Fruit fly (Drosophila melanogaster) whole organism, embryonic: ENCODE data around the gene cav.

Experiments
- ATbp ChIP-seq: fragments of 200-800 bp; sonication (Bioruptor generic); optimal IDR thresholded peaks from 2 replicates; lab custom pipeline; 2017; ENCODE audit warnings: missing biosample characterization, mild to moderate bottlenecking, missing genetic modification characterization, missing genetic modification reagents
- CG10209 ChIP-seq: fragments of 200-800 bp; sonication (Bioruptor generic); optimal IDR thresholded peaks from 3 replicates; lab custom pipeline; 2017; ENCODE audit warnings: missing biosample characterization, mild to moderate bottlenecking, missing genetic modification characterization, missing genetic modification reagents
- CG11504 ChIP-seq: fragments of 200-800 bp; sonication (Bioruptor generic); optimal IDR thresholded peaks from 3 replicates; lab custom pipeline; 2019; ENCODE audit warnings: missing biosample characterization, mild to moderate bottlenecking, missing genetic modification characterization, moderate library complexity
- CG11696 ChIP-seq: fragments of 200-800 bp; sonication (Bioruptor generic); IDR thresholded peaks from 2 replicates; pipeline ENCODE4 v1.3.6; 2022; ENCODE audit warnings: missing biosample characterization, missing genetic modification characterization
- CG13296 ChIP-seq: fragments of 200-800 bp; sonication (Bioruptor generic); optimal IDR thresholded peaks from 3 replicates; lab custom pipeline; 2018; ENCODE audit warnings: missing biosample characterization, mild to moderate bottlenecking, missing genetic modification characterization
- CG14014 ChIP-seq: fragments of 200-800 bp; sonication (Bioruptor generic); IDR thresholded peaks from 2 replicates; pipeline ENCODE4 v1.3.6; 2022; ENCODE audit warnings: missing biosample characterization, missing genetic modification characterization
- CG15073 ChIP-seq: fragments of 200-800 bp; sonication (Bioruptor generic); optimal IDR thresholded peaks from 2 replicates; lab custom pipeline; 2016; ENCODE audit warnings: missing biosample characterization, missing genetic modification characterization
- CG15269 ChIP-seq: fragments of 200-800 bp; sonication (Bioruptor generic); optimal IDR thresholded peaks from 2 replicates; lab custom pipeline; 2018; ENCODE audit warnings: missing biosample characterization, mild to moderate bottlenecking, missing genetic modification characterization, moderate library complexity
- CG15696 ChIP-seq: fragments of 200-800 bp; sonication (Bioruptor generic); optimal IDR thresholded peaks from 2 replicates; lab custom pipeline; 2019; ENCODE audit warnings: missing biosample characterization, mild to moderate bottlenecking, missing genetic modification characterization, moderate library complexity
- CG33557 ChIP-seq: fragments of 200-800 bp; sonication (Bioruptor generic); optimal IDR thresholded peaks from 2 replicates; lab custom pipeline; 2019; ENCODE audit warnings: missing biosample characterization, mild to moderate bottlenecking, missing genetic modification characterization, moderate library complexity
- CG4360 ChIP-seq: fragments of 200-800 bp; sonication (Bioruptor generic); IDR thresholded peaks from 2 replicates; pipeline ENCODE4 v1.3.6; 2022; ENCODE audit warnings: missing biosample characterization, missing genetic modification characterization
- CG6765 ChIP-seq: fragments of 200-800 bp; sonication (Bioruptor generic); optimal IDR thresholded peaks from 3 replicates; lab custom pipeline; 2017; ENCODE audit warnings: missing biosample characterization, mild to moderate bottlenecking, missing genetic modification characterization
- CG6813 ChIP-seq: fragments of 200-800 bp; sonication (Bioruptor generic); optimal IDR thresholded peaks from 2 replicates; lab custom pipeline; 2017; ENCODE audit warnings: missing biosample characterization, missing genetic modification characterization, mild to moderate bottlenecking, moderate library complexity, missing genetic modification reagents
- CG7987 ChIP-seq: fragments of 200-800 bp; sonication (Bioruptor generic); optimal IDR thresholded peaks from 2 replicates; lab custom pipeline; 2018; ENCODE audit warnings: missing biosample characterization, mild to moderate bottlenecking, missing genetic modification characterization, moderate library complexity
- CG8089 ChIP-seq: fragments of 200-800 bp; sonication (Bioruptor generic); optimal IDR thresholded peaks from 3 replicates; lab custom pipeline; 2016; ENCODE audit warnings: missing biosample characterization, missing genetic modification characterization
- CG8478 ChIP-seq: fragments of >200 bp; optimal IDR thresholded peaks from 2 replicates; lab custom pipeline; 2018
- CG8924 ChIP-seq: fragments of 200-800 bp; optimal IDR thresholded peaks from 3 replicates; lab custom pipeline; 2019; ENCODE audit warnings: missing biosample characterization, mild to moderate bottlenecking, missing genetic modification characterization, moderate library complexity
- E2f1 ChIP-seq: fragments of 200-800 bp; sonication (Bioruptor generic); IDR thresholded peaks from 2 replicates; pipeline ENCODE4 v1.3.6; 2022; ENCODE audit warnings: missing biosample characterization, missing genetic modification characterization
- Ets97D ChIP-seq: fragments of 200-800 bp; sonication (Bioruptor generic); optimal IDR thresholded peaks from 3 replicates; lab custom pipeline; 2016; ENCODE audit warnings: missing biosample characterization, missing genetic modification characterization
- HLH54F ChIP-seq: fragments of 200-800 bp; sonication (Bioruptor generic); optimal IDR thresholded peaks from 3 replicates; lab custom pipeline; 2016; ENCODE audit warnings: missing biosample characterization, missing genetic modification characterization
- Hr78 ChIP-seq, 2 experiments: fragments of 200-800 bp in 1 of 2; fragments of >200 bp in 1 of 2; sonication (Bioruptor generic) in 1 of 2; optimal IDR thresholded peaks; 2 replicates each; lab custom pipeline; 2017 to 2019; ENCODE audit warnings: missing biosample characterization in 2 of 2, missing genetic modification characterization in 2 of 2, mild to moderate bottlenecking in 1 of 2, moderate library complexity in 1 of 2
- MESR4 ChIP-seq: fragments of 200-800 bp; sonication (Bioruptor generic); optimal IDR thresholded peaks from 2 replicates; lab custom pipeline; 2018; ENCODE audit warnings: missing biosample characterization, mild to moderate bottlenecking, missing genetic modification characterization, moderate library complexity
- Mes4 ChIP-seq: fragments of 200-800 bp; sonication (Bioruptor generic); optimal IDR thresholded peaks from 2 replicates; lab custom pipeline; 2016; ENCODE audit warnings: missing biosample characterization, missing genetic modification characterization
- Mrtf ChIP-seq: fragments of 200-800 bp; sonication (Bioruptor generic); IDR thresholded peaks from 3 replicates; pipeline ENCODE4 v1.3.6; 2022; ENCODE audit warnings: missing biosample characterization, missing genetic modification characterization
- Oli ChIP-seq: fragments of 200-800 bp; sonication (Bioruptor generic); optimal IDR thresholded peaks from 2 replicates; lab custom pipeline; 2018; ENCODE audit warnings: missing biosample characterization, mild to moderate bottlenecking, missing genetic modification characterization, moderate library complexity
- Optix ChIP-seq: fragments of 200-800 bp; sonication (Bioruptor generic); IDR thresholded peaks from 3 replicates; pipeline ENCODE4 v1.3.6; 2022; ENCODE audit warnings: missing biosample characterization, missing genetic modification characterization
- Xrp1 ChIP-seq: fragments of 200-800 bp; sonication (Bioruptor generic); IDR thresholded peaks from 2 replicates; pipeline ENCODE4 v1.3.6; 2022; ENCODE audit warnings: missing biosample characterization, missing genetic modification characterization
- caup ChIP-seq: fragments of 200-800 bp; sonication (Bioruptor generic); optimal IDR thresholded peaks from 3 replicates; lab custom pipeline; 2017; ENCODE audit warnings: missing biosample characterization, mild to moderate bottlenecking, missing genetic modification characterization, moderate library complexity; ENCODE audit not compliant: severe bottlenecking
- cg ChIP-seq: fragments of 200-800 bp; sonication (Bioruptor generic); optimal IDR thresholded peaks from 3 replicates; lab custom pipeline; 2019; ENCODE audit warnings: missing biosample characterization, mild to moderate bottlenecking, missing genetic modification characterization, moderate library complexity
- chm ChIP-seq: fragments of 200-800 bp; sonication (Bioruptor generic); IDR thresholded peaks from 2 replicates; pipeline ENCODE4 v1.3.6; 2022; ENCODE audit warnings: missing biosample characterization, missing genetic modification characterization
- ci ChIP-seq: fragments of 200-800 bp; sonication (Bioruptor generic); IDR thresholded peaks from 3 replicates; pipeline ENCODE4 v1.3.6; 2022; ENCODE audit warnings: missing biosample characterization, missing genetic modification characterization
- danr ChIP-seq: fragments of 200-800 bp; sonication (Bioruptor generic); IDR thresholded peaks from 2 replicates; pipeline ENCODE4 v1.3.6; 2022; ENCODE audit warnings: missing biosample characterization, missing genetic modification characterization
- dimm ChIP-seq: fragments of 200-800 bp; sonication (Bioruptor generic); IDR thresholded peaks from 2 replicates; pipeline ENCODE4 v1.3.6; 2022; ENCODE audit warnings: missing biosample characterization, missing genetic modification characterization
- disco-r ChIP-seq: fragments of 200-800 bp; sonication (Bioruptor generic); optimal IDR thresholded peaks from 2 replicates; lab custom pipeline; 2016; ENCODE audit warnings: missing biosample characterization, missing genetic modification characterization
- dpn ChIP-seq, 2 experiments: fragments of 200-800 bp; sonication (Bioruptor generic); optimal IDR thresholded peaks; 3 replicates each; lab custom pipeline; 2016; ENCODE audit warnings: missing biosample characterization in 2 of 2, missing genetic modification characterization in 2 of 2
- exex ChIP-seq: fragments of 200-800 bp; sonication (Bioruptor generic); optimal IDR thresholded peaks from 4 replicates; lab custom pipeline; 2018; ENCODE audit warnings: missing biosample characterization, mild to moderate bottlenecking, missing genetic modification characterization, moderate library complexity
- fu2 ChIP-seq: fragments of 200-800 bp; sonication (Bioruptor generic); optimal IDR thresholded peaks from 2 replicates; lab custom pipeline; 2016; ENCODE audit warnings: missing biosample characterization, missing genetic modification characterization
- gcm ChIP-seq: fragments of 200-800 bp; sonication (Bioruptor generic); optimal IDR thresholded peaks from 2 replicates; lab custom pipeline; 2019; ENCODE audit warnings: missing biosample characterization, mild to moderate bottlenecking, missing genetic modification characterization, moderate library complexity
- grn ChIP-seq: fragments of 200-800 bp; sonication (Bioruptor generic); optimal IDR thresholded peaks from 3 replicates; lab custom pipeline; 2017; ENCODE audit warnings: missing biosample characterization, missing genetic modification characterization
- hth ChIP-seq: fragments of >200 bp; optimal IDR thresholded peaks from 2 replicates; lab custom pipeline; 2017; ENCODE audit warnings: inconsistent platforms
- kni ChIP-seq: fragments of 200-800 bp; sonication (Bioruptor generic); optimal IDR thresholded peaks from 3 replicates; lab custom pipeline; 2017; ENCODE audit warnings: mild to moderate bottlenecking, missing biosample characterization, missing genetic modification reagents, missing genetic modification characterization
- lab ChIP-seq: fragments of 200-800 bp; sonication (Bioruptor generic); optimal IDR thresholded peaks from 3 replicates; lab custom pipeline; 2017; ENCODE audit warnings: missing biosample characterization, missing genetic modification characterization, mild to moderate bottlenecking, moderate library complexity, missing genetic modification reagents
- mirr ChIP-seq: fragments of 200-800 bp; sonication (Bioruptor generic); optimal IDR thresholded peaks from 3 replicates; lab custom pipeline; 2018; ENCODE audit warnings: missing biosample characterization, mild to moderate bottlenecking, missing genetic modification characterization
- pb ChIP-seq: fragments of 200-800 bp; sonication (Bioruptor generic); optimal IDR thresholded peaks from 3 replicates; lab custom pipeline; 2016; ENCODE audit warnings: missing biosample characterization, missing genetic modification characterization
- sd ChIP-seq: fragments of 200-800 bp; sonication (Bioruptor generic); optimal IDR thresholded peaks from 3 replicates; lab custom pipeline; 2018; ENCODE audit warnings: missing biosample characterization, mild to moderate bottlenecking, missing genetic modification characterization, moderate library complexity
- sens ChIP-seq: fragments of 200-800 bp; sonication (Bioruptor generic); peaks from one replicate; lab custom pipeline; 2016; ENCODE audit warnings: missing biosample characterization, missing genetic modification characterization
- seq ChIP-seq: fragments of 200-800 bp; sonication (Bioruptor generic); IDR thresholded peaks from 2 replicates; pipeline ENCODE4 v1.3.6; 2022; ENCODE audit warnings: missing biosample characterization, missing genetic modification characterization
- sima ChIP-seq: fragments of 200-800 bp; sonication (Bioruptor generic); optimal IDR thresholded peaks from 2 replicates; lab custom pipeline; 2016; ENCODE audit warnings: missing biosample characterization, missing genetic modification characterization
- slbo ChIP-seq: fragments of 200-800 bp; sonication (Bioruptor generic); IDR thresholded peaks from 2 replicates; pipeline ENCODE4 v1.3.6; 2022; ENCODE audit warnings: missing biosample characterization, missing genetic modification characterization
- stc ChIP-seq: fragments of 200-800 bp; sonication (Bioruptor generic); IDR thresholded peaks from 2 replicates; pipeline ENCODE4 v1.3.6; 2022; ENCODE audit warnings: missing biosample characterization, missing genetic modification characterization
- sug ChIP-seq: fragments of 200-800 bp; optimal IDR thresholded peaks from 2 replicates; lab custom pipeline; 2019; ENCODE audit warnings: missing biosample characterization, mild to moderate bottlenecking, missing genetic modification characterization, moderate library complexity
- twi ChIP-seq: fragments of 200-800 bp; optimal IDR thresholded peaks from 2 replicates; lab custom pipeline; 2019; ENCODE audit warnings: missing biosample characterization, mild to moderate bottlenecking, missing genetic modification characterization, moderate library complexity

Gene cav

dm6 chr3R:24268293-24268692, 47.4 kb downstream of the cav start (continued):
- TF ChIP-seq Optix (GFP tag; lab: Robert Waterston, UW) (no peak), CG15269 (peak; percentile 1), disco-r (GFP tag; lab: Kevin White, UChicago) (no peak), CG8089 (GFP tag; lab: Kevin White, UChicago) (no peak), CG6765 (GFP tag; lab: Kevin White, UChicago) (no peak), CG14014 (GFP tag; lab: Robert Waterston, UW) (no peak; the same call in 1 of the 2 replicates), CG11504 (tag; lab: Kevin White, UChicago) (no peak), caup (GFP tag; lab: Kevin White, UChicago) (peak; percentile 5), Hr78 (GFP tag; optimal IDR thresholded peaks at IDR 0.05; lab: Kevin White, UChicago) (peak in 1 of 2 experiments; percentile 1), mirr (GFP tag; lab: Kevin White, UChicago) (peak; percentile 37), exex (peak; percentile 85), lab (GFP tag; lab: Kevin White, UChicago) (peak; percentile 50), sd (tag; lab: Kevin White, UChicago) (peak; percentile 51), sima (no peak), CG8924 (tag; lab: Kevin White, UChicago) (no peak), fu2 (GFP tag; lab: Kevin White, UChicago) (no peak), Mes4 (GFP tag; lab: Kevin White, UChicago) (no peak), HLH54F (GFP tag; lab: Kevin White, UChicago) (no peak), Xrp1 (GFP tag; lab: Robert Waterston, UW) (no peak), CG13296 (GFP tag; lab: Kevin White, UChicago) (peak; percentile 17), slbo (no peak), ci (GFP tag; lab: Robert Waterston, UW) (peak; percentile 61; the same call in 1 of the 3 replicates), Mrtf (GFP tag; lab: Robert Waterston, UW) (no peak), E2f1 (GFP tag; lab: Robert Waterston, UW) (no peak), danr (GFP tag; lab: Robert Waterston, UW) (no peak), CG33557 (GFP tag; lab: Kevin White, UChicago) (no peak), Oli (tag; lab: Kevin White, UChicago) (no peak), dpn (GFP tag; optimal IDR thresholded peaks at IDR 0.05; lab: Kevin White, UChicago) (no peak), Ets97D (GFP tag; lab: Kevin White, UChicago) (no peak), ATbp (GFP tag; lab: Kevin White, UChicago) (peak; percentile 5), kni (no peak), sug (peak; percentile 54), grn (GFP tag; lab: Kevin White, UChicago) (peak; percentile 31), dimm (GFP tag; lab: Robert Waterston, UW) (no peak), CG7987 (no peak), pb (no peak)

- TF ChIP-seq CG15073 (GFP tag; lab: Kevin White, UChicago) (no peak), sens (GFP tag; lab: Kevin White, UChicago) (peak; percentile 66), CG33557 (GFP tag; lab: Kevin White, UChicago) (peak; percentile 58), MESR4 (GFP tag; lab: Kevin White, UChicago) (no peak), gcm (GFP tag; lab: Kevin White, UChicago) (peak; percentile 42), CG6813 (GFP tag; lab: Kevin White, UChicago) (peak; percentile 23), CG4360 (GFP tag; lab: Robert Waterston, UW) (peak; percentile 94), CG10209 (GFP tag; lab: Kevin White, UChicago) (peak; percentile 18), cg (GFP tag; lab: Kevin White, UChicago) (peak; percentile 52), twi (peak; percentile 95), seq (GFP tag; lab: Robert Waterston, UW) (no peak), chm (GFP tag; lab: Robert Waterston, UW) (0 out of 2 replicates have a peak, but pooled peaks have one; percentile 40), caup (GFP tag; lab: Kevin White, UChicago) (no peak), hth (peak; percentile 9), stc (GFP tag; lab: Robert Waterston, UW) (no peak), CG8924 (tag; lab: Kevin White, UChicago) (peak; percentile 33), CG8478 (lab: Kevin White, UChicago) (peak; percentile 2), kni (peak; percentile 73), CG15696 (peak; percentile 75), CG11696 (0 out of 2 replicates have a peak, but pooled peaks have one; percentile 10)
Measured at dm6 chr3R:24270034-24270433, 49.1 kb downstream of the cav start.
